Worm (Caenorhabditis elegans): ENCODE results near the gene C27D8.2.
"Not testable (repeated sequence)": the region's sequence is repeated elsewhere in the genome, so short reads cannot be mapped to it uniquely, and the experiment has no call there.

The C27D8.2 gene

DNA sequence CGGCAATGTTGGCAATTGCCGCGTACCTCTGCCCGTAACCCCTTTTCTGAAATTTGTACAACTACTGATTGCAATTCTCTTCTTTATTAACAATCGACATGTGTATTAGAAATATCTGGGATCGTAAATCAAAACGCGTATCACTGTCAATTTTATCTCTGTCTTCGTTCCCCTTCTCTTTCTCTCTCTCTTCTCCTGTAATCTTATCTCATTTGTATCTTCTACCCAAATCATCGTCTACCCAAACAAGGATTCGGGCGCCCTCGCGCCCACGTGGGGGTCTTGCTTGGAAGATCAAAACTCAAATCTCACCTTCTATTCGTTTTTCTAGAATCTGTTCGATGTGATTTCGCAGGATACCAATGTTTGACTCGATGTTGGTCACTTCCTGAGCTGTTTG, at the start of gene C27D8.2:
Gene C27D8.2, plus strand, starts transcription at position 222 of the 400 bp plus-strand sequence.
- TF ChIP-seq W03F9.2 (tag; optimal IDR thresholded peaks at IDR 0.05) (no peak), dao-5 (tag; optimal IDR thresholded peaks at IDR 0.05) (no peak), him-1 (tag; optimal IDR thresholded peaks at IDR 0.05) (no peak)

ce11 chrIV:12674700-12675099, 36.3 kb upstream of the C27D8.2 start, which contains the start of gene T23B5.4:
Gene T23B5.4, plus strand, starts transcription at chrIV:12675000.
- no peak for TF ChIP-seq dao-5 (tag; optimal IDR thresholded peaks at IDR 0.05)
- no peak for TF ChIP-seq him-1 (tag; optimal IDR thresholded peaks at IDR 0.05)
- TF ChIP-seq W03F9.2 (tag; optimal IDR thresholded peaks at IDR 0.05): no peak

DNA sequence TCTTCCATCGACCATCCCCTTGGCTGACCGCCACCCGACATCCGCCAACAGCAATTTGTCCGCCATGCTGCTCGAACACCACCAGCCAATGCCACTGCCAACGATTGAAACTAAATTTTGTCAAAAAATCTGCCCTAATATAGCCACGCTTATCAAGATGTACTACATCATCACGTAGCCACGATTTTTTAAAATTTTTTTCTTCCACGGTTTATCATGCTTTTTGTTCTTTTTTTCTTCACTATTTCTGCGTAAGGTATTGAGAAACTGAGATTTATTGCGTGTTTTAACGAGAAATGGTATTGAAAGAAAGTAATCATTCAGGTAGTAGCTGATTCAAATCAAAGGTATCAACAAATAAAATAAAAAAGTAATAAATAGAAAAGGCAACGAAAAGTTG, 33.9 kb upstream of the C27D8.2 start, which contains the start of gene T23B5.6:
Gene T23B5.6, minus strand, starts transcription at position 101 of the 400 bp plus-strand sequence.
- not testable (repeated sequence) for TF ChIP-seq W03F9.2, him-1, dao-5 (tag; optimal IDR thresholded peaks at IDR 0.05)

ce11 chrIV:12684341-12684740, 26.7 kb upstream of the C27D8.2 start, which contains the start of gene prmt-9:
Gene prmt-9, minus strand, starts transcription at chrIV:12684378.
- TF ChIP-seq dao-5 (tag; optimal IDR thresholded peaks at IDR 0.05): no peak
- no peak for TF ChIP-seq him-1 (tag; optimal IDR thresholded peaks at IDR 0.05)
- no peak for TF ChIP-seq W03F9.2 (tag; optimal IDR thresholded peaks at IDR 0.05)

DNA sequence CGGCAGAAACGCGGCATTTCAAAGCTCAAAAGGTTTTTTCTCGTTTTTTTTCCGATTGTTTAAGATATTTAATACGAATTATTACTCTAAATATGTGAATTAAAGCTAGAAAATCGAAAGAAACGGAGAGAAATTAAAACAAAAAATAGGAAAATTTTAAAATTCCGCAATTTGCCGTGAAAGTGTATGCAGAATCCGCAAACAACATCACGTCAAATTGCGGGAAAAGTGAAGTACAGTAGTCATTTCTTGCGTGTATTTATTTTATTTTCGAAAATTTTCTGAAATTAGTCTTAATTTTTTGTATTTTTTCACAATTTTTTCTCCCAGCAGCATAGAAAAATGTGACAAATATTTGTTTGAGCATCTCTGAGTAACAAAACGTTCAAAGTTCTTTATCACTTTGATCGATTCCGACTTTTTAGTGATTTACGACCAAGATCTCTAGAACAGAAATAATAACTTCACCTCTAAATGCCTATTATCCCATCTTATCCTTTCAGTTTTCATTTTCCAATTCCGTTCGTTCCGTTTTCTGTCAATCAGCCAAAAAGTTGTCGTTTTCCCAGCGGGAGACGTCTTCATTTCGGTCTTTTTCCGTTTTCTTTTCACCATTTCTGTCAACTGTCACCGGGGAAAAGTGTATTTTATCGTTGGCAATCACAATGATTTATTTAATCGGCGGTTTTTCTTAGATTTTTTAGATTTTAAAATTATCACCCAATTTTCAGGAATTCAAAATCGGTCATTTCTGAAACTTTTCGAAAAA, 26.0 kb upstream of the C27D8.2 start:
- TF ChIP-seq dao-5 (tag; optimal IDR thresholded peaks at IDR 0.05) (no peak), W03F9.2 (tag; optimal IDR thresholded peaks at IDR 0.05) (no peak), him-1 (tag; optimal IDR thresholded peaks at IDR 0.05) (no peak)

DNA sequence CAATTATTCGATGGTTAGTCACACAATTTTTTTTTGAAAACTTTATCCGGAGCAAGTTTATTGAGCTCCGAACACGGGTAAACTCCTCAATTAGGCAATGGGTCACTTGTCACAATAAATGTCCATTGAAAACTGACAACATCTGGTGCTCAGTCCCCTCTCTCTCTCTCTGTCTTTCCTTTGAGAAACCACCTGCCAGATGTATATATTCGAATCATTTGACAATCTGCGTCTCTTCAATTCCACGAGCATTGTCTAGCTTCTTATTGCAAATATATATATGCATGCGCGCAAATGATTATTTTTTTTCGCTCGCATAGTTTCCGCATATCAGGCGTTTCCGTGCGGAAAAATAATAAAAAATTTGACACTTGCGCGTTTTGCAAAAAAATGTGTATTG, 25.2 kb upstream of the C27D8.2 start:
- TF ChIP-seq him-1 (tag; optimal IDR thresholded peaks at IDR 0.05): no peak

ce11 chrIV:12688370-12688769, 22.6 kb upstream of the C27D8.2 start, which contains the start of gene T23B5.3:
Gene T23B5.3, plus strand, starts transcription at chrIV:12688670.
- TF ChIP-seq him-1 (tag; optimal IDR thresholded peaks at IDR 0.05): no peak
- no peak for TF ChIP-seq W03F9.2 (tag; optimal IDR thresholded peaks at IDR 0.05)
- no peak for TF ChIP-seq dao-5 (tag; optimal IDR thresholded peaks at IDR 0.05)

- TF ChIP-seq him-1 (tag; optimal IDR thresholded peaks at IDR 0.05): no peak
- TF ChIP-seq W03F9.2 (tag; optimal IDR thresholded peaks at IDR 0.05): no peak
- TF ChIP-seq dao-5 (tag; optimal IDR thresholded peaks at IDR 0.05): no peak
Observed at ce11 chrIV:12689292-12689691, 21.7 kb upstream of the C27D8.2 start.

- TF ChIP-seq dao-5 (tag; optimal IDR thresholded peaks at IDR 0.05): no peak
- no peak for TF ChIP-seq him-1 (tag; optimal IDR thresholded peaks at IDR 0.05)
- no peak for TF ChIP-seq W03F9.2 (tag; optimal IDR thresholded peaks at IDR 0.05)
Observed at ce11 chrIV:12689709-12690142, 21.3 kb upstream of the C27D8.2 start.

- TF ChIP-seq him-1 (tag; optimal IDR thresholded peaks at IDR 0.05) (no peak), W03F9.2 (tag; optimal IDR thresholded peaks at IDR 0.05) (no peak), dao-5 (tag; optimal IDR thresholded peaks at IDR 0.05) (no peak)
Observed at ce11 chrIV:12698880-12699279, 12.1 kb upstream of the C27D8.2 start.

DNA sequence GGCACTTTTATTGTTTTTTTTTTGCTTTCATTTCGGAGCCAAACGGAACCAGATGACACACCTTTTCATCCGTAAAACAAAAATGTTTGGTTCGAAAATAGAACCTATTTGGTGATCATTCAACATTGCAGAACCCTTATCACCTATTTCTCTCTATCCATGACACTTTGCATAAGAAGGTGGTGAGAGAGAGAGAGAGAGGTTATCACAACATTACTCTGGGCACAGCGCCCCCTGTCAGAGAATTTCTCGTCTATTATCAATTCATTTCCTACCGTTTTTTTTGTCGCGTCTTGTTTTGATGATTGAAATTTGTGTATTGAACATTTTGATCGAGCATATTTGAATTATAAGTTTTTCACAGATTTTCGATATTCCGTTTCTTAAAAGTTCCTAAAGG, 10.8 kb upstream of the C27D8.2 start:
- TF ChIP-seq W03F9.2 (tag; optimal IDR thresholded peaks at IDR 0.05) (no peak), him-1 (tag; optimal IDR thresholded peaks at IDR 0.05) (no peak), dao-5 (tag; optimal IDR thresholded peaks at IDR 0.05) (no peak)

DNA sequence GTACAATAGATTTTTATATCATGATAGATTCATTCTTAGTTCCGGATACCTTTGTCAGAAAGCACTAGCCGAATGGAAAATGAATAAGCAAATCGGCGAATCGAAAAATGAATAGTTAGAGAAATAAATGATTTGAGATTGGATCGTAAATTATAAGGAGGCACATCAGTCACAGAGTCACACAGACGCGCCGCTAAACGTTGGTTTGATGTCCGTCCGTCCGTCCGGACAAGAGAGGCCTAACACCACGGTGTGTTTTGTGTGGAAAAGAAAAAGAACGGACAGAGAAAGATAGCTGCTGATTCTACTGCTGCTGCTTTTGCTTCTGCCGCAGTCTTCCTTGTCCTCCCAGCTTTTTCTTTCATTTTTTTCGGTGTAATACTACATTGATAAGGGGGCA, 10.1 kb upstream of the C27D8.2 start:
- TF ChIP-seq W03F9.2 (tag; optimal IDR thresholded peaks at IDR 0.05) (no peak), dao-5 (tag; optimal IDR thresholded peaks at IDR 0.05) (no peak), him-1 (tag; optimal IDR thresholded peaks at IDR 0.05) (no peak)

- TF ChIP-seq dao-5 (tag; optimal IDR thresholded peaks at IDR 0.05) (no peak), him-1 (tag; optimal IDR thresholded peaks at IDR 0.05) (no peak), W03F9.2 (tag; optimal IDR thresholded peaks at IDR 0.05) (no peak)
Observed at ce11 chrIV:12703811-12704210, 7.2 kb upstream of the C27D8.2 start, which contains the start of gene C27D8.4. Gene C27D8.4, plus strand, starts transcription at chrIV:12704111.

- TF ChIP-seq him-1 (tag; optimal IDR thresholded peaks at IDR 0.05) (no peak), W03F9.2 (tag; optimal IDR thresholded peaks at IDR 0.05) (no peak)
Observed at ce11 chrIV:12711644-12712043, 627 bp downstream of the C27D8.2 start, which contains the start of gene C27D8.3. Gene C27D8.3, minus strand, starts transcription at chrIV:12711744.
